Worm (Caenorhabditis elegans) whole organism, L2 larva: ENCODE data around the gene ttr-39.

Experiments used
- C34F6.9 ChIP-seq: fragments of 150-350 bp; optimal IDR thresholded peaks from 2 replicates; lab custom pipeline; 2014; ENCODE audit warnings: missing biosample characterization, missing genetic modification characterization
- F13H6.1 ChIP-seq: sonication (generic microtip); optimal IDR thresholded peaks from 2 replicates; lab custom pipeline; 2016; ENCODE audit warnings: missing genetic modification characterization, missing compliant biosample characterization
- R02D3.7 ChIP-seq: fragments of 150-350 bp; optimal IDR thresholded peaks from 2 replicates; lab custom pipeline; 2014; ENCODE audit warnings: missing biosample characterization, missing genetic modification characterization
- Y55F3AM.14 ChIP-seq: fragments of 200-800 bp; sonication (Bioruptor generic); optimal IDR thresholded peaks from 2 replicates; lab custom pipeline; 2018; ENCODE audit warnings: mild to moderate bottlenecking, missing genetic modification characterization, missing compliant biosample characterization
- ZK546.5 ChIP-seq: sonication (generic microtip); optimal IDR thresholded peaks from 2 replicates; lab custom pipeline; 2017; ENCODE audit warnings: missing biosample characterization, missing genetic modification characterization
- alr-1 ChIP-seq: fragments of 150-350 bp; optimal IDR thresholded peaks from 2 replicates; lab custom pipeline; 2014; ENCODE audit warnings: missing biosample characterization, missing genetic modification characterization
- aly-2 ChIP-seq: fragments of 150-350 bp; optimal IDR thresholded peaks from 2 replicates; lab custom pipeline; 2014; ENCODE audit warnings: missing biosample characterization, missing genetic modification characterization
- ama-1 ChIP-seq: fragments of 150-350 bp; optimal IDR thresholded peaks from 2 replicates; lab custom pipeline; 2018; ENCODE audit warnings: inconsistent platforms
- blmp-1 ChIP-seq: sonication (generic microtip); optimal IDR thresholded peaks from 2 replicates; lab custom pipeline; 2017; ENCODE audit warnings: missing genetic modification characterization, mild to moderate bottlenecking, missing compliant biosample characterization, antibody characterized with exemption, moderate library complexity; ENCODE audit not compliant: insufficient read depth
- ceh-16 ChIP-seq: fragments of 150-350 bp; optimal IDR thresholded peaks from 2 replicates; lab custom pipeline; 2014; ENCODE audit warnings: missing biosample characterization, missing genetic modification characterization
- ceh-82 ChIP-seq: fragments of 150-350 bp; optimal IDR thresholded peaks from 2 replicates; lab custom pipeline; 2014; ENCODE audit warnings: missing biosample characterization, missing genetic modification characterization
- crh-2 ChIP-seq: sonication (generic microtip); optimal IDR thresholded peaks from 2 replicates; lab custom pipeline; 2017; ENCODE audit warnings: missing biosample characterization, missing genetic modification characterization
- dmd-4 ChIP-seq: sonication (generic microtip); optimal IDR thresholded peaks from 2 replicates; lab custom pipeline; 2017; ENCODE audit warnings: missing biosample characterization, missing genetic modification characterization
- elt-1 ChIP-seq: fragments of 150-350 bp; optimal IDR thresholded peaks from 2 replicates; lab custom pipeline; 2014; ENCODE audit warnings: missing biosample characterization, missing genetic modification characterization
- fos-1 ChIP-seq: fragments of 150-350 bp; optimal IDR thresholded peaks from 2 replicates; lab custom pipeline; 2014; ENCODE audit warnings: missing biosample characterization, missing genetic modification characterization
- gmeb-1 ChIP-seq: fragments of 150-350 bp; optimal IDR thresholded peaks from 2 replicates; lab custom pipeline; 2014; ENCODE audit warnings: missing biosample characterization, missing genetic modification characterization
- lin-13 ChIP-seq: fragments of 150-350 bp; optimal IDR thresholded peaks from 2 replicates; lab custom pipeline; 2014; ENCODE audit warnings: missing biosample characterization, missing genetic modification reagents, missing genetic modification characterization
- lin-39 ChIP-seq: fragments of 150-350 bp; optimal IDR thresholded peaks from 2 replicates; lab custom pipeline; 2014; ENCODE audit warnings: missing biosample characterization, missing genetic modification reagents, missing genetic modification characterization
- lsy-2 ChIP-seq, 2 experiments: fragments of 150-350 bp in 1 of 2; sonication (generic microtip) in 1 of 2; optimal IDR thresholded peaks; 2 replicates each; lab custom pipeline; 2014 to 2017; ENCODE audit warnings: missing biosample characterization in 2 of 2, missing genetic modification characterization in 2 of 2
- mab-5 ChIP-seq: fragments of 150-350 bp; optimal IDR thresholded peaks from 2 replicates; lab custom pipeline; 2014; ENCODE audit warnings: missing biosample characterization, missing genetic modification characterization
- mdl-1 ChIP-seq, 2 experiments: fragments of 150-350 bp in 1 of 2; sonication (generic microtip) in 1 of 2; optimal IDR thresholded peaks; 2 replicates each; lab custom pipeline; 2017; ENCODE audit warnings: missing biosample characterization in 2 of 2, missing genetic modification characterization in 2 of 2
- nhr-10 ChIP-seq: sonication (generic microtip); optimal IDR thresholded peaks from 2 replicates; lab custom pipeline; 2017; ENCODE audit warnings: missing biosample characterization, missing genetic modification characterization
- nhr-129 ChIP-seq: fragments of 150-350 bp; optimal IDR thresholded peaks from 2 replicates; lab custom pipeline; 2014; ENCODE audit warnings: missing biosample characterization, missing genetic modification characterization
- nhr-21 ChIP-seq: fragments of 150-350 bp; optimal IDR thresholded peaks from 2 replicates; lab custom pipeline; 2014; ENCODE audit warnings: missing biosample characterization, missing genetic modification characterization
- nhr-23 ChIP-seq: fragments of 150-350 bp; optimal IDR thresholded peaks from 2 replicates; lab custom pipeline; 2014; ENCODE audit warnings: missing biosample characterization, missing genetic modification reagents, missing genetic modification characterization
- nhr-25 ChIP-seq: fragments of 150-350 bp; sonication (generic microtip); optimal IDR thresholded peaks from 3 replicates; lab custom pipeline; 2014; ENCODE audit warnings: missing biosample characterization, missing genetic modification characterization
- nhr-6 ChIP-seq: fragments of 150-350 bp; optimal IDR thresholded peaks from 2 replicates; lab custom pipeline; 2014; ENCODE audit warnings: missing biosample characterization, missing genetic modification characterization
- nhr-77 ChIP-seq: fragments of 150-350 bp; optimal IDR thresholded peaks from 2 replicates; lab custom pipeline; 2014; ENCODE audit warnings: missing biosample characterization, missing genetic modification characterization
- peb-1 ChIP-seq: fragments of 150-350 bp; optimal IDR thresholded peaks from 2 replicates; lab custom pipeline; 2014; ENCODE audit warnings: missing biosample characterization, missing genetic modification characterization
- sem-4 ChIP-seq: fragments of 150-350 bp; optimal IDR thresholded peaks from 2 replicates; lab custom pipeline; 2014; ENCODE audit warnings: missing biosample characterization, missing genetic modification reagents, missing genetic modification characterization
- skn-1 ChIP-seq: sonication (generic microtip); optimal IDR thresholded peaks from 2 replicates; lab custom pipeline; 2017; ENCODE audit warnings: missing biosample characterization, missing genetic modification characterization
- sma-3 ChIP-seq: sonication (generic microtip); optimal IDR thresholded peaks from 2 replicates; lab custom pipeline; 2016; ENCODE audit warnings: missing genetic modification reagents, missing genetic modification characterization, missing compliant biosample characterization
- sma-9 ChIP-seq, 2 experiments: fragments of 150-350 bp in 1 of 2; sonication (generic microtip) in 1 of 2; optimal IDR thresholded peaks; 2 replicates each; lab custom pipeline; 2014 to 2016; ENCODE audit warnings: missing genetic modification characterization in 2 of 2, mild to moderate bottlenecking in 1 of 2, missing biosample characterization in 1 of 2, missing compliant biosample characterization in 1 of 2, missing genetic modification reagents in 1 of 2, moderate library complexity in 1 of 2
- snpc-4 ChIP-seq: fragments of 150-350 bp; optimal IDR thresholded peaks from 2 replicates; lab custom pipeline; 2014; ENCODE audit warnings: missing biosample characterization, missing genetic modification characterization
- unc-55 ChIP-seq: fragments of 150-350 bp; sonication (generic microtip); optimal IDR thresholded peaks from 3 replicates; lab custom pipeline; 2014; ENCODE audit warnings: missing biosample characterization, missing genetic modification reagents, missing genetic modification characterization
- unc-62 ChIP-seq: fragments of 150-350 bp; optimal IDR thresholded peaks from 2 replicates; lab custom pipeline; 2014; ENCODE audit warnings: missing biosample characterization, missing genetic modification reagents, missing genetic modification characterization
- zag-1 ChIP-seq: fragments of 150-350 bp; optimal IDR thresholded peaks from 2 replicates; lab custom pipeline; 2014; ENCODE audit warnings: missing biosample characterization, missing genetic modification characterization
- ztf-11 ChIP-seq: sonication (generic microtip); optimal IDR thresholded peaks from 2 replicates; lab custom pipeline; 2017; ENCODE audit warnings: missing biosample characterization, missing genetic modification characterization

ttr-39 gene

DNA sequence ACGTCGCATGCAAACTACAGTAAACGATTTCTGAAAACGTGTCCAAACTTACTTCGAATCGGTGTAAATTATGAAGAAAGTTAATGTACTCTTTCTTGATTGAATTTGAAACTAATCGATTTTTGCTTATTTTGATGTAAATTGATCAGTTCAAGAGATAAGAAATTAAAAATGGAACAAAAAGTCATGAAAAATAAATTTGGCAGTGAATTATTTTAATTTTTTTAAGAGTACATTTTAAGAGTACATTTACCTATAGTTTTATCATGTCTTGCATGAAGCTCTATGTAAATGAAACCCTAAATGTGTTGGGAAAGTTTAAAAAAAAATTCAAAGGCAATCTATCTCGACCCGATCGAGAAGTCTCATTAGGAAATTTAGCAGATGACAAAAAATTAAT, 33.5 kb downstream of the ttr-39 start, which contains the start of gene T04B2.7:
Gene T04B2.7 (minus strand): TSS at position 101 of the 400 bp plus-strand sequence.
- TF ChIP-seq gmeb-1 (tag; lab: Kevin White, UChicago): no peak
- TF ChIP-seq crh-2: no peak
- TF ChIP-seq lsy-2 (tag; optimal IDR thresholded peaks at IDR 0.05; lab: Kevin White, UChicago): no peak

DNA sequence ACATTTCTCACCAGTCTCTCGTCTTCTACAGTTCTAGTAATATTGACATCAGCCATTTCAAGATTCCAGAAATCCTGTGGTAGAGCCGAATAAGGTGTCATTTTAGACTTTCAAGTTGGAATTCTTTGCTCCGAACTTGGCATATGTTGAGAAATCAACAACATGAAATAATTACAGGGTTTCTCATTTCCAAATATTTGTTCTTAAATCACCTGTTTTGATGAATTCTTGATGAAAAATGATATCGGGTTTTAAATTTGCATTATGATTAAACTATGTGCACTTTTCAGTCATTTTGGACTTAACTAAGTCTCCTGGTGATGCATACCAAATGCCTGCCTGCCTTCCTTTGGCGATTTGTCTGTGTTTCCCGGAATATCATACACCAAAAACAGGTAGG, 36.1 kb downstream of the ttr-39 start, which contains the start of gene srv-12:
Gene srv-12 (minus strand): TSS at position 101 of the 400 bp plus-strand sequence.
- TF ChIP-seq lin-13 (GFP tag; lab: Kevin White, UChicago): no peak
- no peak for TF ChIP-seq alr-1 (tag; lab: Kevin White, UChicago)
- TF ChIP-seq sma-9 (GFP tag; optimal IDR thresholded peaks at IDR 0.05; lab: Kevin White, UChicago): no peak
- TF ChIP-seq sma-9 (tag; optimal IDR thresholded peaks at IDR 0.05; lab: Kevin White, UChicago): no peak
- TF ChIP-seq nhr-129 (tag; lab: Kevin White, UChicago): no peak
- no peak for TF ChIP-seq mab-5 (tag; lab: Kevin White, UChicago)
- TF ChIP-seq blmp-1 (tag; lab: Kevin White, UChicago): no peak
- TF ChIP-seq skn-1 (tag; lab: Kevin White, UChicago): no peak
- TF ChIP-seq F13H6.1 (tag; lab: Kevin White, UChicago): no peak
- TF ChIP-seq ceh-82 (tag; lab: Kevin White, UChicago): no peak
- no peak for TF ChIP-seq lsy-2 (tag; optimal IDR thresholded peaks at IDR 0.05; lab: Kevin White, UChicago)
- TF ChIP-seq mdl-1 (tag; optimal IDR thresholded peaks at IDR 0.05; lab: Kevin White, UChicago): no peak
- TF ChIP-seq nhr-6 (tag; lab: Kevin White, UChicago): no peak
- no peak for TF ChIP-seq nhr-23
- no peak for TF ChIP-seq nhr-10
- no peak for TF ChIP-seq lin-39 (tag; lab: Kevin White, UChicago)
- no peak for TF ChIP-seq unc-62
- TF ChIP-seq ama-1 (lab: Kevin White, UChicago): no peak
- TF ChIP-seq unc-55: no peak
- no peak for TF ChIP-seq sma-3
- no peak for TF ChIP-seq C34F6.9

DNA sequence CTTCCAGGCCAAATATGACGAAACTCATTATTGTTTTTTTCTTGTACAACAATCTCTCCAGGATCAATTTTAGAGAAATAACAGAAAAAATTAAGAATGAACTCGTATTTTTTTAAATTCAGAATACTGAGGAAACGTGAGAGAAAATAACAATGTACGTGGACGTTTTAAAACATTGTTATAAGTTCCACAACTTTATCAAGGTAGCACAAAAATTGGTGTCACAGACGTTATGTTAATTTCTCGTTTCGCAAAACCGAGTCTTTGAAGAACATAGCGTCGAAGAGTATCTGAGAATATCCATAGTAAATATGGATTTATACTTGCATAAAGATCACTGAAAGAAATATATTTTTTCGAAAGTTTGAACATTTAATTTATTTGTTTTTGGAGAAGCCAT, 38.6 kb downstream of the ttr-39 start, which contains the start of gene T04B2.8:
Gene T04B2.8 (minus strand): TSS at position 101 of the 400 bp plus-strand sequence.
- TF ChIP-seq dmd-4 (tag; lab: Kevin White, UChicago) (no peak), sma-3 (no peak), C34F6.9 (no peak), snpc-4 (tag; lab: Kevin White, UChicago) (no peak), nhr-10 (no peak), ZK546.5 (tag; lab: Kevin White, UChicago) (no peak), nhr-25 (tag; lab: Kevin White, UChicago) (no peak), R02D3.7 (no peak), peb-1 (tag; lab: Kevin White, UChicago) (no peak), ztf-11 (tag; lab: Kevin White, UChicago) (no peak), lsy-2 (tag; optimal IDR thresholded peaks at IDR 0.05; lab: Kevin White, UChicago) (no peak)

DNA sequence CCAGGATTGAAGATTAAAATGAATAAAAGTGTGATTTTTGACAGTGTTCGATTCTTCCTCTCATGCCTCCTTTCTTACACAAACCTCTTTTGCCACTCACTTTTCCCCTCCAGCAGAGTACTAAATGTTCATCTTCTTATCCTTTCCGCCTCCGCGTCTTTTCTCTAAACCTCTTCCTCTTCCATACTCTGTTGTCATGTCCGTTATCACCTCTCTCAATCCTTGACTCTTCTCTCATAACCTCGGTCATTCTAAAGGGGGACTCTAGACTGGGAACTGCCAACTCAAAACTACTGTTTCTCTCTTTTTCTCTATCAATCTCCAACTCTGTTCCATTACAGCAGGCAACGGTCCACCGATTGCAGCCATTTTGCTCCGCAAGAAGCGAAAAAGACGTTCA, 41.4 kb downstream of the ttr-39 start:
- no peak for TF ChIP-seq nhr-77 (tag; lab: Kevin White, UChicago)
- TF ChIP-seq ztf-11 (tag; lab: Kevin White, UChicago): no peak
- TF ChIP-seq nhr-129 (tag; lab: Kevin White, UChicago): peak; percentile 27
- no peak for TF ChIP-seq zag-1 (tag; lab: Kevin White, UChicago)
- no peak for TF ChIP-seq F13H6.1 (tag; lab: Kevin White, UChicago)
- no peak for TF ChIP-seq elt-1
- TF ChIP-seq fos-1 (tag; lab: Kevin White, UChicago): no peak

DNA sequence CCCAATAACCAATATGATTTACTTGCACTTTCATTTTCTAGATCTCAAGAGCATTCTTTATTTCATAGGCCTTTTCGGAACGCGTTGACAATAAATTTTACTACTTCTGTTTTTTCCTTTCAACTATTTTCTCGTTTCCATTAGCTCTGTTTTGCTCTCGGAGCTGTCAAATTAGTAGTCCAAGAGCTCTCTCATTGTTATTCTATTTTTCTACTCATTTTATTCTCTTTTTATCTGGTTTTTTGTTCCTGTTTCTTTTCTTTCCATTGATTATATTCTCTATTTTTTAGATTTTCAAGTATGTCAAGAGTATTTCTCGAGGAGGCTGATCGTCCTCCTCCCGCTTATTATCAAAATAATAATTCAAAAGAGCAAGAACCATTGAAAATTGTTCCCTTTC, 42.6 kb downstream of the ttr-39 start, which contains the start of gene T04B2.3:
Gene T04B2.3 (plus strand): TSS at position 301 of the 400 bp plus-strand sequence.
- TF ChIP-seq ceh-16 (no peak), unc-55 (no peak), blmp-1 (tag; lab: Kevin White, UChicago) (no peak), gmeb-1 (tag; lab: Kevin White, UChicago) (no peak), unc-62 (no peak), fos-1 (tag; lab: Kevin White, UChicago) (no peak), ceh-82 (tag; lab: Kevin White, UChicago) (no peak), Y55F3AM.14 (GFP tag; lab: Kevin White, UChicago) (no peak), nhr-21 (tag; lab: Kevin White, UChicago) (no peak), F13H6.1 (tag; lab: Kevin White, UChicago) (no peak), aly-2 (tag; lab: Kevin White, UChicago) (no peak), sem-4 (tag; lab: Kevin White, UChicago) (no peak), ZK546.5 (tag; lab: Kevin White, UChicago) (no peak)
- TF ChIP-seq, all 48 proteins: peak for 0
